Fruit fly (Drosophila melanogaster) whole organism, adult: ENCODE measurements around the gene TfAP-2.
A peak's percentile ranks its signal among the peaks of the same experiment; 100 is the strongest.

Experiments used
- CG11617 ChIP-seq: fragments of 200-800 bp; sonication (Bioruptor generic); optimal IDR thresholded peaks from 2 replicates; lab custom pipeline; 2017; ENCODE audit warnings: mild to moderate bottlenecking, missing biosample characterization, missing genetic modification reagents, missing genetic modification characterization
- CG12768 ChIP-seq: fragments of 200-800 bp; sonication (Bioruptor generic); optimal IDR thresholded peaks from 2 replicates; lab custom pipeline; 2017; ENCODE audit warnings: missing biosample characterization, missing genetic modification characterization, mild to moderate bottlenecking, moderate library complexity, missing genetic modification reagents
- CG14711 ChIP-seq: fragments of 200-800 bp; sonication (Bioruptor generic); optimal IDR thresholded peaks from 2 replicates; lab custom pipeline; 2018; ENCODE audit warnings: missing biosample characterization, mild to moderate bottlenecking, missing genetic modification characterization, moderate library complexity
- CG1620 ChIP-seq: fragments of 200-800 bp; sonication (Bioruptor generic); optimal IDR thresholded peaks from 2 replicates; lab custom pipeline; 2016; ENCODE audit warnings: missing biosample characterization, missing genetic modification characterization
- CG33017 ChIP-seq: fragments of 200-800 bp; sonication (Bioruptor generic); optimal IDR thresholded peaks from 2 replicates; lab custom pipeline; 2018; ENCODE audit warnings: missing biosample characterization, mild to moderate bottlenecking, missing genetic modification characterization, moderate library complexity
- CG5204 ChIP-seq: fragments of 200-800 bp; sonication (Bioruptor generic); optimal IDR thresholded peaks from 2 replicates; lab custom pipeline; 2016; ENCODE audit warnings: missing biosample characterization, missing genetic modification characterization
- CG7045 ChIP-seq: fragments of 200-800 bp; sonication (Bioruptor generic); optimal IDR thresholded peaks from 2 replicates; lab custom pipeline; 2017; ENCODE audit warnings: missing biosample characterization, mild to moderate bottlenecking, missing genetic modification characterization
- CG7101 ChIP-seq: fragments of 200-800 bp; sonication (Bioruptor generic); optimal IDR thresholded peaks from 2 replicates; lab custom pipeline; 2018; ENCODE audit warnings: missing biosample characterization, mild to moderate bottlenecking, missing genetic modification characterization, moderate library complexity
- Clk ChIP-seq: fragments of 200-800 bp; sonication (Bioruptor generic); optimal IDR thresholded peaks from 2 replicates; lab custom pipeline; 2017; ENCODE audit warnings: missing biosample characterization, missing genetic modification characterization
- Crg-1 ChIP-seq: fragments of 200-800 bp; sonication (Bioruptor generic); optimal IDR thresholded peaks from 2 replicates; lab custom pipeline; 2016; ENCODE audit warnings: missing biosample characterization, missing genetic modification characterization
- Hr96 ChIP-seq: fragments of 200-800 bp; sonication (Bioruptor generic); optimal IDR thresholded peaks from 2 replicates; lab custom pipeline; 2016; ENCODE audit warnings: missing biosample characterization, missing genetic modification characterization
- Mnt ChIP-seq: fragments of 200-800 bp; sonication (Bioruptor generic); optimal IDR thresholded peaks from 2 replicates; lab custom pipeline; 2016; ENCODE audit warnings: missing biosample characterization, mild to moderate bottlenecking, missing genetic modification characterization
- bab1 ChIP-seq: fragments of 200-800 bp; sonication (Bioruptor generic); optimal IDR thresholded peaks from 3 replicates; lab custom pipeline; 2019; ENCODE audit warnings: missing biosample characterization, mild to moderate bottlenecking, missing genetic modification characterization, moderate library complexity
- cic ChIP-seq: fragments of 200-800 bp; sonication (Bioruptor generic); optimal IDR thresholded peaks from 2 replicates; lab custom pipeline; 2017; ENCODE audit warnings: missing biosample characterization, mild to moderate bottlenecking, missing genetic modification characterization, moderate library complexity
- cnc ChIP-seq, 2 experiments: fragments of >200 bp; optimal IDR thresholded peaks; 2 replicates each; lab custom pipeline; 2017
- kay ChIP-seq: fragments of 200-800 bp; sonication (Bioruptor generic); peaks from one replicate; lab custom pipeline; 2016; ENCODE audit warnings: missing biosample characterization, missing genetic modification characterization, borderline replicate concordance
- ovo ChIP-seq: fragments of 200-800 bp; sonication (Bioruptor generic); optimal IDR thresholded peaks from 2 replicates; lab custom pipeline; 2016; ENCODE audit warnings: missing biosample characterization, missing genetic modification characterization
- pad ChIP-seq: fragments of 200-800 bp; sonication (Bioruptor generic); optimal IDR thresholded peaks from 3 replicates; lab custom pipeline; 2017; ENCODE audit warnings: missing biosample characterization, missing genetic modification characterization, mild to moderate bottlenecking, moderate library complexity, missing genetic modification reagents
- tj ChIP-seq: fragments of 200-800 bp; sonication (Bioruptor generic); optimal IDR thresholded peaks from 3 replicates; lab custom pipeline; 2017; ENCODE audit warnings: missing biosample characterization, mild to moderate bottlenecking, missing genetic modification characterization, moderate library complexity
- toe ChIP-seq: fragments of 200-800 bp; sonication (Bioruptor generic); optimal IDR thresholded peaks from 2 replicates; lab custom pipeline; 2016; ENCODE audit warnings: missing biosample characterization, missing genetic modification characterization

TfAP-2 gene

dm6 chr3L:21542059-21542458, 44.6 kb upstream of the TfAP-2 start, which contains the start of gene CG33290:
Gene CG33290 (plus strand): TSS chr3L:21542359.
- TF ChIP-seq CG11617 (GFP tag; lab: Kevin White, UChicago) (no peak), kay (GFP tag; lab: Kevin White, UChicago) (peak; percentile 39)

- TF ChIP-seq cnc (optimal IDR thresholded peaks at IDR 0.05; lab: Kevin White, UChicago) (no peak), CG5204 (GFP tag; lab: Kevin White, UChicago) (no peak), bab1 (GFP tag; lab: Kevin White, UChicago) (peak; percentile 50), CG11617 (GFP tag; lab: Kevin White, UChicago) (no peak)
Measured at dm6 chr3L:21554752-21555151, 31.9 kb upstream of the TfAP-2 start, which contains the start of gene Wnk. Gene Wnk (minus strand): TSS chr3L:21554928.

- TF ChIP-seq ovo (GFP tag; lab: Kevin White, UChicago): no peak
- no peak for TF ChIP-seq CG7101 (tag; lab: Kevin White, UChicago)
- no peak for TF ChIP-seq tj (GFP tag; lab: Kevin White, UChicago)
- TF ChIP-seq CG1620: no peak
- no peak for TF ChIP-seq CG33017 (tag; lab: Kevin White, UChicago)
- no peak for TF ChIP-seq cic
- no peak for TF ChIP-seq bab1 (GFP tag; lab: Kevin White, UChicago)
- TF ChIP-seq kay (GFP tag; lab: Kevin White, UChicago): no peak
- TF ChIP-seq cnc (optimal IDR thresholded peaks at IDR 0.05; lab: Kevin White, UChicago): no peak
- no peak for TF ChIP-seq CG7045 (GFP tag; lab: Kevin White, UChicago)
- TF ChIP-seq CG11617 (GFP tag; lab: Kevin White, UChicago): no peak
- no peak for TF ChIP-seq CG14711 (tag; lab: Kevin White, UChicago)
- TF ChIP-seq pad (GFP tag; lab: Kevin White, UChicago): no peak
Measured at dm6 chr3L:21558176-21558871, 28.3 kb upstream of the TfAP-2 start, which contains the start of gene CG7173. Gene CG7173 (minus strand): TSS chr3L:21558226.

- TF ChIP-seq bab1 (GFP tag; lab: Kevin White, UChicago) (no peak), CG11617 (GFP tag; lab: Kevin White, UChicago) (no peak), CG12768 (GFP tag; lab: Kevin White, UChicago) (no peak), CG33017 (tag; lab: Kevin White, UChicago) (no peak)
Measured at dm6 chr3L:21562081-21562480, 24.5 kb upstream of the TfAP-2 start, which contains the start of gene CapaR. Gene CapaR (minus strand): TSS chr3L:21562181.

dm6 chr3L:21565126-21565525, 21.5 kb upstream of the TfAP-2 start, which contains the start of gene CG7634:
Gene CG7634 (plus strand): TSS chr3L:21565426.
- TF ChIP-seq Crg-1 (no peak), CG1620 (no peak), cnc (optimal IDR thresholded peaks at IDR 0.05; lab: Kevin White, UChicago) (no peak), tj (GFP tag; lab: Kevin White, UChicago) (no peak), kay (GFP tag; lab: Kevin White, UChicago) (no peak), Mnt (GFP tag; lab: Kevin White, UChicago) (no peak), ovo (GFP tag; lab: Kevin White, UChicago) (no peak), CG11617 (GFP tag; lab: Kevin White, UChicago) (no peak), toe (no peak)

- TF ChIP-seq CG11617 (GFP tag; lab: Kevin White, UChicago) (no peak), cic (no peak), Clk (GFP tag; lab: Kevin White, UChicago) (no peak)
Measured at dm6 chr3L:21568254-21568653, 18.4 kb upstream of the TfAP-2 start.

dm6 chr3L:21568848-21569372, 17.7 kb upstream of the TfAP-2 start, which contains the start of the genes CRIF and SMC5:
Gene CRIF (minus strand): TSS chr3L:21568898.
Gene SMC5 (plus strand): TSS chr3L:21569176.
- peak; percentile 51 for TF ChIP-seq tj (GFP tag; lab: Kevin White, UChicago)
- no peak for TF ChIP-seq ovo (GFP tag; lab: Kevin White, UChicago)
- peak; percentile 59 for TF ChIP-seq CG7045 (GFP tag; lab: Kevin White, UChicago)
- TF ChIP-seq CG12768 (GFP tag; lab: Kevin White, UChicago): peak; percentile 47
- peak; percentile 43 for TF ChIP-seq Clk (GFP tag; lab: Kevin White, UChicago)
- TF ChIP-seq cnc (optimal IDR thresholded peaks at IDR 0.05; lab: Kevin White, UChicago): no peak
- no peak for TF ChIP-seq Crg-1
- peak; percentile 81 for TF ChIP-seq CG5204 (GFP tag; lab: Kevin White, UChicago)
- peak; percentile 76 for TF ChIP-seq Hr96 (GFP tag; lab: Kevin White, UChicago)
- peak; percentile 62 for TF ChIP-seq CG11617 (GFP tag; lab: Kevin White, UChicago)
- TF ChIP-seq pad (GFP tag; lab: Kevin White, UChicago): peak; percentile 21
- peak; percentile 69 for TF ChIP-seq bab1 (GFP tag; lab: Kevin White, UChicago)
- TF ChIP-seq toe: peak; percentile 89
- no peak for TF ChIP-seq CG33017 (tag; lab: Kevin White, UChicago)
- TF ChIP-seq Mnt (GFP tag; lab: Kevin White, UChicago): peak; percentile 36
- TF ChIP-seq CG1620: peak; percentile 74
- TF ChIP-seq cic: no peak
- TF ChIP-seq CG14711 (tag; lab: Kevin White, UChicago): peak; percentile 23
- TF ChIP-seq kay (GFP tag; lab: Kevin White, UChicago): no peak
- peak; percentile 57 for TF ChIP-seq CG7101 (tag; lab: Kevin White, UChicago)
